Fruit fly (Drosophila melanogaster) whole organism, embryonic: ENCODE results near the gene polo.

Experiments used
- Aef1 ChIP-seq: fragments of 200-800 bp; sonication (Bioruptor generic); IDR thresholded peaks from 3 replicates; pipeline ENCODE4 v1.3.6; 2022; ENCODE audit warnings: missing biosample characterization, missing genetic modification characterization
- CG11398 ChIP-seq: fragments of 200-800 bp; sonication (Bioruptor generic); optimal IDR thresholded peaks from 2 replicates; lab custom pipeline; 2016; ENCODE audit warnings: missing biosample characterization, missing genetic modification characterization
- CG12104 ChIP-seq: fragments of 200-800 bp; sonication (Bioruptor generic); optimal IDR thresholded peaks from 3 replicates; lab custom pipeline; 2016; ENCODE audit warnings: missing biosample characterization, missing genetic modification characterization
- CG12299 ChIP-seq: fragments of 200-800 bp; sonication (Bioruptor generic); optimal IDR thresholded peaks from 2 replicates; lab custom pipeline; 2018; ENCODE audit warnings: missing biosample characterization, mild to moderate bottlenecking, missing genetic modification characterization
- CG1529 ChIP-seq: fragments of 200-800 bp; sonication (Bioruptor generic); optimal IDR thresholded peaks from 3 replicates; lab custom pipeline; 2018; ENCODE audit warnings: missing biosample characterization, missing genetic modification characterization
- CG1647 ChIP-seq: fragments of 200-800 bp; sonication (Bioruptor generic); optimal IDR thresholded peaks from 3 replicates; lab custom pipeline; 2016; ENCODE audit warnings: missing biosample characterization, missing genetic modification characterization
- CG16815 ChIP-seq: fragments of 200-800 bp; sonication (Bioruptor generic); optimal IDR thresholded peaks from 3 replicates; lab custom pipeline; 2017; ENCODE audit warnings: missing biosample characterization, mild to moderate bottlenecking, missing genetic modification characterization
- CG2116 ChIP-seq: fragments of 200-800 bp; sonication (Bioruptor generic); optimal IDR thresholded peaks from 3 replicates; lab custom pipeline; 2018; ENCODE audit warnings: missing biosample characterization, mild to moderate bottlenecking, missing genetic modification characterization
- CG30431 ChIP-seq: fragments of 200-800 bp; sonication (Bioruptor generic); optimal IDR thresholded peaks from 2 replicates; lab custom pipeline; 2017; ENCODE audit warnings: missing biosample characterization, missing genetic modification characterization
- CG3847 ChIP-seq: fragments of 200-800 bp; sonication (Bioruptor generic); IDR thresholded peaks from 2 replicates; pipeline ENCODE4 v1.3.6; 2022; ENCODE audit warnings: missing biosample characterization, missing genetic modification characterization
- CG4328 ChIP-seq: fragments of 200-800 bp; sonication (Bioruptor generic); optimal IDR thresholded peaks from 3 replicates; lab custom pipeline; 2017; ENCODE audit warnings: missing biosample characterization, missing genetic modification reagents, missing genetic modification characterization
- CG4404 ChIP-seq: fragments of 200-800 bp; sonication (Bioruptor generic); IDR thresholded peaks from 2 replicates; pipeline ENCODE4 v1.3.6; 2022; ENCODE audit warnings: missing biosample characterization, missing genetic modification characterization
- CG4617 ChIP-seq: fragments of 200-800 bp; sonication (Bioruptor generic); optimal IDR thresholded peaks from 3 replicates; lab custom pipeline; 2016; ENCODE audit warnings: missing biosample characterization, missing genetic modification characterization, borderline replicate concordance
- CG6175 ChIP-seq: fragments of 200-800 bp; sonication (Bioruptor generic); IDR thresholded peaks from 3 replicates; pipeline ENCODE4 v1.3.6; 2022; ENCODE audit warnings: missing biosample characterization, missing genetic modification characterization
- CG6791 ChIP-seq: fragments of 200-800 bp; sonication (Bioruptor generic); IDR thresholded peaks from 3 replicates; pipeline ENCODE4 v1.3.6; 2022; ENCODE audit warnings: missing biosample characterization, missing genetic modification characterization; ENCODE audit not compliant: partially characterized antibody
- CG7786 ChIP-seq: fragments of 200-800 bp; sonication (Bioruptor generic); optimal IDR thresholded peaks from 2 replicates; lab custom pipeline; 2016; ENCODE audit warnings: missing biosample characterization, missing genetic modification characterization
- CG7963 ChIP-seq: fragments of 200-800 bp; sonication (Bioruptor generic); IDR thresholded peaks from 3 replicates; pipeline ENCODE4 v1.3.6; 2022; ENCODE audit warnings: missing biosample characterization, missing genetic modification characterization; ENCODE audit not compliant: partially characterized antibody
- CG8478 ChIP-seq: fragments of >200 bp; optimal IDR thresholded peaks from 2 replicates; lab custom pipeline; 2018
- CG8924 ChIP-seq: fragments of 200-800 bp; optimal IDR thresholded peaks from 3 replicates; lab custom pipeline; 2019; ENCODE audit warnings: missing biosample characterization, mild to moderate bottlenecking, missing genetic modification characterization, moderate library complexity
- Dad ChIP-seq: fragments of 200-800 bp; sonication (Bioruptor generic); optimal IDR thresholded peaks from 3 replicates; lab custom pipeline; 2016; ENCODE audit warnings: missing biosample characterization, missing genetic modification characterization
- Deaf1 ChIP-seq: fragments of 200-800 bp; optimal IDR thresholded peaks from 3 replicates; lab custom pipeline; 2019; ENCODE audit warnings: missing biosample characterization, mild to moderate bottlenecking, missing genetic modification characterization, moderate library complexity
- Dek ChIP-seq: fragments of 200-800 bp; sonication (Bioruptor generic); optimal IDR thresholded peaks from 3 replicates; lab custom pipeline; 2019; ENCODE audit warnings: missing biosample characterization, mild to moderate bottlenecking, missing genetic modification characterization, moderate library complexity
- Dll ChIP-seq: fragments of 200-800 bp; sonication (Bioruptor generic); IDR thresholded peaks from 4 replicates; pipeline ENCODE4 v1.3.6; 2022; ENCODE audit warnings: missing biosample characterization, missing genetic modification characterization; ENCODE audit not compliant: partially characterized antibody
- E2f2 ChIP-seq: fragments of 200-800 bp; sonication (Bioruptor generic); IDR thresholded peaks from 2 replicates; pipeline ENCODE4 v1.3.6; 2022; ENCODE audit warnings: missing biosample characterization, missing genetic modification characterization
- Eip74EF ChIP-seq, 2 experiments: fragments of 200-800 bp in 1 of 2; fragments of >200 bp in 1 of 2; sonication (Bioruptor generic) in 1 of 2; optimal IDR thresholded peaks; 2 replicates each; lab custom pipeline; 2017 to 2019; ENCODE audit warnings: missing biosample characterization in 2 of 2, missing genetic modification characterization in 2 of 2, mild to moderate bottlenecking in 1 of 2, moderate library complexity in 1 of 2
- HHEX ChIP-seq: fragments of 200-800 bp; sonication (Bioruptor generic); optimal IDR thresholded peaks from 3 replicates; lab custom pipeline; 2017; ENCODE audit warnings: missing biosample characterization, mild to moderate bottlenecking, missing genetic modification characterization, missing genetic modification reagents
- HLH4C ChIP-seq: fragments of 200-800 bp; sonication (Bioruptor generic); IDR thresholded peaks from 3 replicates; pipeline ENCODE4 v1.3.6; 2022; ENCODE audit warnings: missing biosample characterization, missing genetic modification characterization; ENCODE audit not compliant: partially characterized antibody
- NK7.1 ChIP-seq: fragments of 200-800 bp; sonication (Bioruptor generic); optimal IDR thresholded peaks from 3 replicates; lab custom pipeline; 2016; ENCODE audit warnings: missing biosample characterization, missing genetic modification characterization
- PHDP ChIP-seq: fragments of 200-800 bp; sonication (Bioruptor generic); optimal IDR thresholded peaks from 3 replicates; lab custom pipeline; 2018; ENCODE audit warnings: missing biosample characterization, mild to moderate bottlenecking, missing genetic modification characterization, moderate library complexity
- Scr ChIP-seq: fragments of 200-800 bp; sonication (Bioruptor generic); IDR thresholded peaks from 2 replicates; pipeline ENCODE4 v1.3.6; 2022; ENCODE audit warnings: missing biosample characterization, missing genetic modification characterization; ENCODE audit not compliant: partially characterized antibody
- Side ChIP-seq: fragments of 200-800 bp; sonication (Bioruptor generic); optimal IDR thresholded peaks from 2 replicates; lab custom pipeline; 2016; ENCODE audit warnings: missing biosample characterization, missing genetic modification characterization
- abd-A ChIP-seq: fragments of 200-800 bp; sonication (Bioruptor generic); optimal IDR thresholded peaks from 3 replicates; lab custom pipeline; 2019; ENCODE audit warnings: missing biosample characterization, mild to moderate bottlenecking, missing genetic modification characterization, moderate library complexity
- ase ChIP-seq: fragments of 200-800 bp; sonication (Bioruptor generic); IDR thresholded peaks from 3 replicates; pipeline ENCODE4 v1.3.6; 2022; ENCODE audit warnings: missing biosample characterization, missing genetic modification characterization
- bab2 ChIP-seq: fragments of 200-800 bp; sonication (Bioruptor generic); optimal IDR thresholded peaks from 2 replicates; lab custom pipeline; 2016; ENCODE audit warnings: missing biosample characterization, missing genetic modification characterization
- bbx ChIP-seq: fragments of 200-800 bp; sonication (Bioruptor generic); IDR thresholded peaks from 2 replicates; pipeline ENCODE4 v1.3.6; 2022; ENCODE audit warnings: missing biosample characterization, missing genetic modification characterization; ENCODE audit not compliant: partially characterized antibody
- fd102C ChIP-seq: fragments of 200-800 bp; sonication (Bioruptor generic); optimal IDR thresholded peaks from 2 replicates; lab custom pipeline; 2018; ENCODE audit warnings: missing biosample characterization, mild to moderate bottlenecking, missing genetic modification characterization, moderate library complexity
- fru ChIP-seq: fragments of >200 bp; optimal IDR thresholded peaks from 2 replicates; lab custom pipeline; 2017
- jigr1 ChIP-seq: fragments of 200-800 bp; sonication (Bioruptor generic); IDR thresholded peaks from 3 replicates; pipeline ENCODE4 v1.3.6; 2022; ENCODE audit warnings: missing biosample characterization, missing genetic modification characterization
- kay ChIP-seq: fragments of 200-800 bp; sonication (Bioruptor generic); optimal IDR thresholded peaks from 2 replicates; lab custom pipeline; 2016; ENCODE audit warnings: missing biosample characterization, missing genetic modification characterization
- knrl ChIP-seq: fragments of 200-800 bp; sonication (Bioruptor generic); IDR thresholded peaks from 3 replicates; pipeline ENCODE4 v1.3.6; 2022; ENCODE audit warnings: missing biosample characterization, missing genetic modification characterization; ENCODE audit not compliant: partially characterized antibody
- luna ChIP-seq: fragments of 200-800 bp; sonication (Bioruptor generic); optimal IDR thresholded peaks from 2 replicates; lab custom pipeline; 2016; ENCODE audit warnings: missing biosample characterization, missing genetic modification characterization
- oc ChIP-seq: fragments of 200-800 bp; sonication (Bioruptor generic); optimal IDR thresholded peaks from 2 replicates; lab custom pipeline; 2018; ENCODE audit warnings: missing biosample characterization, mild to moderate bottlenecking, missing genetic modification characterization, moderate library complexity
- run ChIP-seq: fragments of 200-800 bp; sonication (Bioruptor generic); optimal IDR thresholded peaks from 3 replicates; lab custom pipeline; 2018; ENCODE audit warnings: missing biosample characterization, mild to moderate bottlenecking, missing genetic modification characterization
- sisA ChIP-seq: fragments of 200-800 bp; sonication (Bioruptor generic); IDR thresholded peaks from 2 replicates; pipeline ENCODE4 v1.3.6; 2022; ENCODE audit warnings: missing biosample characterization, missing genetic modification characterization
- sob ChIP-seq: fragments of 200-800 bp; sonication (Bioruptor generic); IDR thresholded peaks from 2 replicates; pipeline ENCODE4 v1.3.6; 2022; ENCODE audit warnings: missing biosample characterization, missing genetic modification characterization
- tap ChIP-seq: fragments of 200-800 bp; optimal IDR thresholded peaks from 3 replicates; lab custom pipeline; 2019; ENCODE audit warnings: missing biosample characterization, mild to moderate bottlenecking, missing genetic modification characterization, moderate library complexity
- ttk ChIP-seq: fragments of 200-800 bp; sonication (Bioruptor generic); IDR thresholded peaks from 2 replicates; pipeline ENCODE4 v2.1.2; 2022; ENCODE audit warnings: missing biosample characterization, missing genetic modification characterization
- wdn ChIP-seq: fragments of 200-800 bp; sonication (Bioruptor generic); IDR thresholded peaks from 2 replicates; pipeline ENCODE4 v1.3.6; 2022; ENCODE audit warnings: missing biosample characterization, missing genetic modification characterization
- zfh1 ChIP-seq: fragments of 200-800 bp; sonication (Bioruptor generic); IDR thresholded peaks from 3 replicates; pipeline ENCODE4 v1.3.6; 2022; ENCODE audit warnings: missing biosample characterization, missing genetic modification characterization
- zfh2 ChIP-seq: fragments of 200-800 bp; sonication (Bioruptor generic); optimal IDR thresholded peaks from 2 replicates; lab custom pipeline; 2016; ENCODE audit warnings: missing biosample characterization, missing genetic modification characterization

Gene polo

DNA sequence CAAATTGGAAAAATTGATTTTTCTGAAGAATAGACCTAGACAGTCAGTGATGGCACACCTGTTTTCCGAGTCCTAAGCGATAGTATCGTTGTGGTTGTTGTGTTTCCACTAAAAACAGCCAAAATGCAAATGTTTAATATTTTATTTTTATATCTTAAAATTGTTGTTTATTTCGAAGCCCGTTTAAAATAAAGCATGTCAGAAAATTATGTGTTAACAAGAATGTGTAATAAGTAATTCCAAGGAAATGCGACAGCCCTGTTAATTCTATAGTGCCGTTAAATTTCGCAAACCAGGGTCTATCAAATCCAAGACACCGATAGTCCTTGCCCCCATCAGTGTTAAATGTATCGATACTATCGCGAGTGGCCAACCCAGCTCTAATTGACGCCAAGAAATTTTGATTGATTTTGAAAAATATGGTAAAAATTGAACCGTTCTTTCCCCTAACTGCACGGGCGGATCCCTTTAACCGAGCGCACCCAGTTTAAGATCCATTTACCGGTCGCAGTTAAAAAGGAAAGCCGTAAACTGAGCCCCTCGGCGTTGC is 7.3 kb upstream of the polo start, which contains the start of gene Pex23 (continued):
- TF ChIP-seq CG3847 (GFP tag; lab: Robert Waterston, UW) (peak; percentile 82), abd-A (no peak), oc (no peak), Dad (GFP tag; lab: Kevin White, UChicago) (peak; percentile 80), CG2116 (peak; percentile 86), Aef1 (GFP tag; lab: Robert Waterston, UW) (peak; percentile 81), Dll (GFP tag; lab: Robert Waterston, UW) (peak; percentile 99), zfh2 (GFP tag; lab: Kevin White, UChicago) (peak; percentile 79), zfh1 (peak; percentile 87), CG12299 (tag; lab: Kevin White, UChicago) (peak; percentile 47), sob (GFP tag; lab: Robert Waterston, UW) (peak; percentile 87), kay (GFP tag; lab: Kevin White, UChicago) (peak; percentile 73), fd102C (GFP tag; lab: Kevin White, UChicago) (no peak), CG6175 (peak; percentile 43; the same call in 1 of the 3 replicates), tap (tag; lab: Kevin White, UChicago) (peak; percentile 70), CG4617 (GFP tag; lab: Kevin White, UChicago) (peak; percentile 93), Side (peak; percentile 21), ttk (peak; percentile 55; the same call in 1 of the 2 replicates), CG11398 (GFP tag; lab: Kevin White, UChicago) (no peak), Scr (GFP tag; lab: Robert Waterston, UW) (peak; percentile 99), jigr1 (GFP tag; lab: Robert Waterston, UW) (peak; percentile 35; the same call in 1 of the 3 replicates), CG7963 (GFP tag; lab: Robert Waterston, UW) (peak; percentile 79), CG8478 (lab: Kevin White, UChicago) (no peak), run (tag; lab: Kevin White, UChicago) (no peak), HHEX (GFP tag; lab: Kevin White, UChicago) (peak; percentile 65), knrl (GFP tag; lab: Robert Waterston, UW) (peak; percentile 99), Eip74EF (GFP tag; optimal IDR thresholded peaks at IDR 0.05; lab: Kevin White, UChicago) (no peak), Dek (tag; lab: Kevin White, UChicago) (peak; percentile 73), E2f2 (peak; percentile 66), HLH4C (GFP tag; lab: Robert Waterston, UW) (peak; percentile 96), bab2 (GFP tag; lab: Kevin White, UChicago) (peak; percentile 64), CG1529 (no peak), NK7.1 (peak; percentile 17), CG8924 (tag; lab: Kevin White, UChicago) (peak; percentile 79), CG12104 (peak; percentile 68), CG6791 (peak; percentile 95), PHDP (tag; lab: Kevin White, UChicago) (peak; percentile 71), Deaf1 (tag; lab: Kevin White, UChicago) (peak; percentile 65), CG4328 (no peak), CG4404 (GFP tag; lab: Robert Waterston, UW) (peak; percentile 81), CG1647 (GFP tag; lab: Kevin White, UChicago) (peak; percentile 76), ase (GFP tag; lab: Robert Waterston, UW) (peak; percentile 83), luna (GFP tag; lab: Kevin White, UChicago) (peak; percentile 63), bbx (peak; percentile 96), CG30431 (GFP tag; lab: Kevin White, UChicago) (peak; percentile 42), CG16815 (GFP tag; lab: Kevin White, UChicago) (peak; percentile 77), sisA (GFP tag; lab: Robert Waterston, UW) (peak; percentile 81), wdn (GFP tag; lab: Robert Waterston, UW) (no peak), fru (lab: Kevin White, UChicago) (no peak), CG7786 (GFP tag; lab: Kevin White, UChicago) (peak; percentile 64)
